Worm (Caenorhabditis elegans): Measurements from ENCODE around the gene Y105C5B.18.

- TF ChIP-seq egl-27 (tag; optimal IDR thresholded peaks at IDR 0.05) (no peak), sma-9 (GFP tag; optimal IDR thresholded peaks at IDR 0.05) (no peak), sma-9 (tag; optimal IDR thresholded peaks at IDR 0.05) (no peak), unc-55 (GFP tag; optimal IDR thresholded peaks at IDR 0.05) (no peak), C34F6.9 (tag; optimal IDR thresholded peaks at IDR 0.05) (no peak)
Measured at ce11 chrIV:15961069-15961468, 3.3 kb upstream of the Y105C5B.18 start.
